Worm (Caenorhabditis elegans) whole organism, young adult: ENCODE results near the gene Y56A3A.6.

ENCODE experiments used
- F33H1.4 ChIP-seq: fragments of 200-800 bp; sonication (Bioruptor generic); IDR thresholded peaks from 2 replicates; pipeline ENCODE4 v1.3.6; 2022; ENCODE audit warnings: missing genetic modification reagents, missing genetic modification characterization, missing compliant biosample characterization
- F55B11.4 ChIP-seq: sonication (generic microtip); optimal IDR thresholded peaks from 2 replicates; lab custom pipeline; 2016; ENCODE audit warnings: missing compliant biosample characterization, missing genetic modification characterization, borderline replicate concordance; ENCODE audit not compliant: insufficient read depth
- akir-1 ChIP-seq: fragments of 200-800 bp; sonication (Bioruptor generic); optimal IDR thresholded peaks from 2 replicates; lab custom pipeline; 2018; ENCODE audit warnings: mild to moderate bottlenecking, missing genetic modification characterization, moderate library complexity, missing compliant biosample characterization
- ama-1 ChIP-seq, 3 experiments: fragments of 150-350 bp in 1 of 3; sonication (generic microtip) in 2 of 3; optimal IDR thresholded peaks; 2 replicates each; lab custom pipeline; 2014 to 2018; ENCODE audit warnings: missing biosample characterization in 2 of 3, missing genetic modification characterization in 2 of 3, missing genetic modification reagents in 2 of 3
- aptf-3 ChIP-seq: fragments of 200-800 bp; sonication (Bioruptor generic); IDR thresholded peaks from 2 replicates; pipeline ENCODE4 v1.3.6; 2022; ENCODE audit warnings: missing genetic modification characterization, missing compliant biosample characterization
- cebp-2 ChIP-seq: fragments of 200-800 bp; sonication (Bioruptor generic); IDR thresholded peaks from 2 replicates; pipeline ENCODE4 v1.3.6; 2022; ENCODE audit warnings: missing genetic modification characterization, missing compliant biosample characterization
- efl-1 ChIP-seq: fragments of 150-350 bp; optimal IDR thresholded peaks from 2 replicates; lab custom pipeline; 2014; ENCODE audit warnings: missing biosample characterization, missing genetic modification reagents, missing genetic modification characterization
- pha-4 ChIP-seq: fragments of 150-350 bp; sonication (generic microtip); optimal IDR thresholded peaks from 2 replicates; lab custom pipeline; 2014; ENCODE audit warnings: missing biosample characterization, missing genetic modification reagents, missing genetic modification characterization
- sea-2 ChIP-seq: fragments of 200-800 bp; sonication (Bioruptor generic); IDR thresholded peaks from 2 replicates; pipeline ENCODE4 v1.3.6; 2022; ENCODE audit warnings: missing genetic modification characterization, missing compliant biosample characterization
- unc-62 ChIP-seq: fragments of 150-350 bp; optimal IDR thresholded peaks from 2 replicates; lab custom pipeline; 2014; ENCODE audit warnings: missing biosample characterization, missing genetic modification reagents, missing genetic modification characterization
- ztf-28 ChIP-seq: fragments of 200-800 bp; sonication (Bioruptor generic); IDR thresholded peaks from 2 replicates; pipeline ENCODE4 v1.3.6; 2022; ENCODE audit warnings: missing genetic modification reagents, missing genetic modification characterization, missing compliant biosample characterization

ce11 chrIII:11891335-11891734 lies 12.7 kb upstream of the Y56A3A.6 start, which contains the start of gene faah-5:
- TF ChIP-seq ztf-28 (GFP tag; lab: Robert Waterston, UW) (no peak), F55B11.4 (tag; lab: Kevin White, UChicago) (no peak), sea-2 (GFP tag; lab: Robert Waterston, UW) (no peak), efl-1 (GFP tag; lab: Kevin White, UChicago) (no peak), F33H1.4 (no peak), akir-1 (GFP tag; lab: Kevin White, UChicago) (no peak), ama-1 (optimal IDR thresholded peaks at IDR 0.05; lab: Kevin White, UChicago) (no peak), ama-1 (GFP tag; optimal IDR thresholded peaks at IDR 0.05; lab: Kevin White, UChicago) (no peak), unc-62 (no peak), aptf-3 (GFP tag; lab: Robert Waterston, UW) (no peak), cebp-2 (GFP tag; lab: Robert Waterston, UW) (no peak), pha-4 (no peak)
